Worm (Caenorhabditis elegans) whole organism, young adult: Measurements from ENCODE around the gene F53C3.1.

ENCODE experiments used
- F10E7.11 ChIP-seq: sonication (generic microtip); optimal IDR thresholded peaks from 2 replicates; lab custom pipeline; 2017; ENCODE audit warnings: mild to moderate bottlenecking, missing genetic modification characterization, moderate library complexity, missing compliant biosample characterization
- T26A5.8 ChIP-seq: sonication (generic microtip); optimal IDR thresholded peaks from 2 replicates; lab custom pipeline; 2016; ENCODE audit warnings: missing genetic modification characterization, missing compliant biosample characterization
- hlh-12 ChIP-seq: sonication (generic microtip); optimal IDR thresholded peaks from 2 replicates; lab custom pipeline; 2016; ENCODE audit warnings: missing genetic modification characterization, missing compliant biosample characterization
- lir-1 ChIP-seq: fragments of 200-800 bp; sonication (Bioruptor generic); conservative IDR thresholded peaks from 2 replicates; pipeline ENCODE4 v1.3.6; 2022; ENCODE audit warnings: missing genetic modification reagents, missing genetic modification characterization, missing compliant biosample characterization
- nhr-90 ChIP-seq: sonication (generic microtip); optimal IDR thresholded peaks from 2 replicates; lab custom pipeline; 2016; ENCODE audit warnings: missing genotype, mild to moderate bottlenecking, missing genetic modification characterization, missing compliant biosample characterization
- snpc-4 ChIP-seq, 5 experiments: fragments of 150-350 bp in 1 of 5; sonication (generic microtip) in 4 of 5; optimal IDR thresholded peaks; 2 replicates each; lab custom pipeline; 2014 to 2018; ENCODE audit warnings: missing genetic modification characterization in 5 of 5, missing biosample characterization in 3 of 5, antibody characterized with exemption in 2 of 5, mild to moderate bottlenecking in 2 of 5, missing compliant biosample characterization in 2 of 5, missing genotype in 2 of 5, moderate library complexity in 2 of 5, missing genetic modification reagents in 1 of 5
- sptf-2 ChIP-seq: fragments of 200-800 bp; sonication (Bioruptor generic); optimal IDR thresholded peaks from 2 replicates; lab custom pipeline; 2018; ENCODE audit warnings: mild to moderate bottlenecking, missing genetic modification characterization, missing compliant biosample characterization
- tlf-1 ChIP-seq: fragments of 200-800 bp; sonication (Bioruptor generic); optimal IDR thresholded peaks from 2 replicates; lab custom pipeline; 2018; ENCODE audit warnings: mild to moderate bottlenecking, missing genetic modification characterization, missing compliant biosample characterization
- ztf-25 ChIP-seq: fragments of 200-800 bp; sonication (Bioruptor generic); IDR thresholded peaks from 2 replicates; pipeline ENCODE4 v1.3.6; 2022; ENCODE audit warnings: missing genetic modification reagents, missing genetic modification characterization, missing compliant biosample characterization

DNA sequence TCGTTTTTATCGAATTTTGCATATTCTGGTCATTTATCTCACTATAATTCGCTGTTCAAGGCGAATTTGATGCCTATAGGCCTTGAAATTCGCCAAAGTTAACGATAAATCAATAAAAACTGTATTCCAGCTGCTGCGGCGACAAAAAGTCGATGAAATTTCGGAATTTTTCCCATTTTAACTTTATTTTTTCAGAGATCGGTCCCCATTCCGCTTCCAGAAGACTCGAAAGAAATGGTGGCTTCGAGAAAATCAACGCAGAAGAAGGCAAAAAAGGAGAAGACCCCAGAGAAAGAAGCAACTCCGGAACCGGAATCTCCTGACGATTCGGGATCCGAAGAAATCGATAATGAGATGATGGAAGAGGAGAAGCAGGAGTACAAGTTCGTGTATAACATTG is 23.3 kb downstream of the F53C3.1 start:
- TF ChIP-seq tlf-1 (no peak), ztf-25 (no peak), lir-1 (GFP tag; lab: Robert Waterston, UW) (no peak), F10E7.11 (tag; lab: Kevin White, UChicago) (no peak), hlh-12 (no peak), sptf-2 (no peak), snpc-4 (GFP tag; optimal IDR thresholded peaks at IDR 0.05; lab: Kevin White, UChicago) (no peak), snpc-4 (tag; optimal IDR thresholded peaks at IDR 0.05; lab: Kevin White, UChicago) (no peak), nhr-90 (tag; lab: Kevin White, UChicago) (no peak), T26A5.8 (tag; lab: Kevin White, UChicago) (no peak)
